6 fruit fly cellular contexts compared by ENCODE assay signal in genomic region chrX:8891565-8892276, dm6.
TF ChIP-seq lines count a peak whose summit lies in the region.

No protein-coding gene starts in this region.

- TF ChIP-seq CTCF in whole organism, embryonic (GFP tag; optimal IDR thresholded peaks at IDR 0.05; lab: Kevin White, UChicago) = no peak

TF ChIP-seq in whole organism, 6 proteins besides CTCF, POLR2A, EP300 and RAD21:
- TF ChIP-seq Dll (optimal IDR thresholded peaks at IDR 0.05; lab: Kevin White, UChicago) (peak; percentile 85), pan (optimal IDR thresholded peaks at IDR 0.05; lab: Kevin White, UChicago) (peak; percentile 52), CG8478 (optimal IDR thresholded peaks at IDR 0.05; lab: Kevin White, UChicago) (no peak), psq (optimal IDR thresholded peaks at IDR 0.05; lab: Kevin White, UChicago) (no peak), EcR (GFP tag; optimal IDR thresholded peaks at IDR 0.05; lab: Kevin White, UChicago) (no peak), usp (GFP tag; optimal IDR thresholded peaks at IDR 0.05; lab: Kevin White, UChicago) (no peak)
TF ChIP-seq in whole organism: peak in this region for 2.

TF ChIP-seq in whole organism, adult, 20 proteins besides CTCF, POLR2A, EP300 and RAD21 (continues in another document):
- no peak for TF ChIP-seq kay (GFP tag; lab: Kevin White, UChicago; ENCODE audit: borderline replicate concordance)
- peak; percentile 49 for TF ChIP-seq bab1 (GFP tag; optimal IDR thresholded peaks at IDR 0.05; lab: Kevin White, UChicago)
- peak; percentile 40 for TF ChIP-seq Crg-1 (GFP tag; optimal IDR thresholded peaks at IDR 0.05; lab: Kevin White, UChicago)
- no peak for TF ChIP-seq CG1620 (GFP tag; optimal IDR thresholded peaks at IDR 0.05; lab: Kevin White, UChicago)
- TF ChIP-seq cic (GFP tag; optimal IDR thresholded peaks at IDR 0.05; lab: Kevin White, UChicago) = no peak
- peak; percentile 33 for TF ChIP-seq CG5204 (GFP tag; optimal IDR thresholded peaks at IDR 0.05; lab: Kevin White, UChicago)
- TF ChIP-seq Mnt (GFP tag; optimal IDR thresholded peaks at IDR 0.05; lab: Kevin White, UChicago) = peak; percentile 52
- peak; percentile 82 for TF ChIP-seq ovo (GFP tag; optimal IDR thresholded peaks at IDR 0.05; lab: Kevin White, UChicago)
- no peak for TF ChIP-seq CG12768 (GFP tag; optimal IDR thresholded peaks at IDR 0.05; lab: Kevin White, UChicago)
- TF ChIP-seq CG7101 (tag; optimal IDR thresholded peaks at IDR 0.05; lab: Kevin White, UChicago) = no peak
- no peak for TF ChIP-seq cnc (optimal IDR thresholded peaks at IDR 0.05; lab: Kevin White, UChicago)
- no peak for TF ChIP-seq CG33017 (tag; optimal IDR thresholded peaks at IDR 0.05; lab: Kevin White, UChicago)
- TF ChIP-seq toe (GFP tag; optimal IDR thresholded peaks at IDR 0.05; lab: Kevin White, UChicago) = no peak
- TF ChIP-seq CG7045 (GFP tag; optimal IDR thresholded peaks at IDR 0.05; lab: Kevin White, UChicago) = no peak
- peak; percentile 37 for TF ChIP-seq CG11617 (GFP tag; optimal IDR thresholded peaks at IDR 0.05; lab: Kevin White, UChicago)
- peak; percentile 42 for TF ChIP-seq CG14711 (tag; optimal IDR thresholded peaks at IDR 0.05; lab: Kevin White, UChicago)
- TF ChIP-seq Hr96 (GFP tag; optimal IDR thresholded peaks at IDR 0.05; lab: Kevin White, UChicago) = no peak
- TF ChIP-seq Clk (GFP tag; optimal IDR thresholded peaks at IDR 0.05; lab: Kevin White, UChicago) = no peak

TF ChIP-seq in whole organism, embryonic, 481 proteins besides CTCF, POLR2A, EP300 and RAD21 (continues in another document):
- TF ChIP-seq CG1647 (GFP tag; optimal IDR thresholded peaks at IDR 0.05; lab: Kevin White, UChicago) (peak; percentile 60), CG15696 (tag; optimal IDR thresholded peaks at IDR 0.05; lab: Kevin White, UChicago) (peak; percentile 25), Fer2 (tag; optimal IDR thresholded peaks at IDR 0.05; lab: Kevin White, UChicago) (no peak), CG10209 (GFP tag; optimal IDR thresholded peaks at IDR 0.05; lab: Kevin White, UChicago) (peak; percentile 57), Sox100B (GFP tag; optimal IDR thresholded peaks at IDR 0.05; lab: Kevin White, UChicago) (peak; percentile 72), amos (GFP tag; IDR thresholded peaks at IDR 0.05; lab: Robert Waterston, UW; ENCODE audit: partially characterized antibody) (no peak; the same call in 1 of the 2 replicates), Ets97D (GFP tag; optimal IDR thresholded peaks at IDR 0.05; lab: Kevin White, UChicago) (peak; percentile 31), CG32772 (GFP tag; IDR thresholded peaks at IDR 0.05; lab: Robert Waterston, UW) (peak; percentile 68), YL-1 (GFP tag; optimal IDR thresholded peaks at IDR 0.05; lab: Kevin White, UChicago) (no peak), exex (tag; optimal IDR thresholded peaks at IDR 0.05; lab: Kevin White, UChicago) (no peak), Dp (GFP tag; optimal IDR thresholded peaks at IDR 0.05; lab: Kevin White, UChicago) (no peak), crc (GFP tag; optimal IDR thresholded peaks at IDR 0.05; lab: Kevin White, UChicago) (no peak), Deaf1 (tag; optimal IDR thresholded peaks at IDR 0.05; lab: Kevin White, UChicago) (peak; percentile 31), her (GFP tag; optimal IDR thresholded peaks at IDR 0.05; lab: Kevin White, UChicago) (peak; percentile 43), croc (GFP tag; conservative IDR thresholded peaks at IDR 0.05; lab: Robert Waterston, UW) (peak; percentile 52; the same call in 2 of the 3 replicates), CG5245 (GFP tag; optimal IDR thresholded peaks at IDR 0.05; lab: Kevin White, UChicago) (peak; percentile 41), CG14965 (GFP tag; optimal IDR thresholded peaks at IDR 0.05; lab: Kevin White, UChicago; ENCODE audit: borderline replicate concordance) (no peak)

TF ChIP-seq in whole organism, prepupa, 60 proteins besides CTCF, POLR2A, EP300 and RAD21 (continues in another document):
- TF ChIP-seq topi (GFP tag; optimal IDR thresholded peaks at IDR 0.05; lab: Kevin White, UChicago) (peak; percentile 57), CG3919 (GFP tag; optimal IDR thresholded peaks at IDR 0.05; lab: Kevin White, UChicago) (peak; percentile 63), CG11294 (GFP tag; IDR thresholded peaks at IDR 0.05; lab: Robert Waterston, UW) (no peak), Met (GFP tag; optimal IDR thresholded peaks at IDR 0.05; lab: Kevin White, UChicago) (peak; percentile 59), CG32006 (GFP tag; optimal IDR thresholded peaks at IDR 0.05; lab: Kevin White, UChicago) (peak; percentile 74), vri (GFP tag; optimal IDR thresholded peaks at IDR 0.05; lab: Kevin White, UChicago) (peak; percentile 71), CG15336 (GFP tag; IDR thresholded peaks at IDR 0.05; lab: Robert Waterston, UW) (peak; percentile 71; the same call in 1 of the 2 replicates), dsx (GFP tag; optimal IDR thresholded peaks at IDR 0.05; lab: Kevin White, UChicago; ENCODE audit: poor library complexity, severe bottlenecking) (peak; percentile 44), Lpt (GFP tag; optimal IDR thresholded peaks at IDR 0.05; lab: Kevin White, UChicago) (no peak), CG8319 (GFP tag; optimal IDR thresholded peaks at IDR 0.05; lab: Kevin White, UChicago) (no peak), fd85E (GFP tag; optimal IDR thresholded peaks at IDR 0.05; lab: Kevin White, UChicago) (no peak), eg (GFP tag; IDR thresholded peaks at IDR 0.05; lab: Robert Waterston, UW) (peak; percentile 73), achi (GFP tag; optimal IDR thresholded peaks at IDR 0.05; lab: Kevin White, UChicago) (peak; percentile 64), CG31627 (GFP tag; optimal IDR thresholded peaks at IDR 0.05; lab: Kevin White, UChicago) (peak; percentile 44), Ets96B (tag; optimal IDR thresholded peaks at IDR 0.05; lab: Kevin White, UChicago) (peak; percentile 36), CG6792 (GFP tag; optimal IDR thresholded peaks at IDR 0.05; lab: Kevin White, UChicago) (peak; percentile 48), CG9139 (GFP tag; optimal IDR thresholded peaks at IDR 0.05; lab: Kevin White, UChicago) (peak; percentile 11), lz (GFP tag; optimal IDR thresholded peaks at IDR 0.05; lab: Kevin White, UChicago) (peak; percentile 59)

TF ChIP-seq in whole organism, pupa, 21 proteins besides CTCF, POLR2A, EP300 and RAD21 (continues in another document):
- TF ChIP-seq rn (GFP tag; IDR thresholded peaks at IDR 0.05; lab: Robert Waterston, UW) = no peak
- peak; percentile 69; the same call in 1 of the 2 replicates for TF ChIP-seq CG32121 (GFP tag; IDR thresholded peaks at IDR 0.05; lab: Robert Waterston, UW)
- no peak for TF ChIP-seq gl (tag; optimal IDR thresholded peaks at IDR 0.05; lab: Kevin White, UChicago)
- peak; percentile 71 for TF ChIP-seq Pif1B (GFP tag; optimal IDR thresholded peaks at IDR 0.05; lab: Kevin White, UChicago)
- TF ChIP-seq CG13204 (GFP tag; optimal IDR thresholded peaks at IDR 0.05; lab: Kevin White, UChicago) = peak; percentile 6
- TF ChIP-seq CG9948 (tag; optimal IDR thresholded peaks at IDR 0.05; lab: Kevin White, UChicago) = peak; percentile 21
- peak; percentile 62 for TF ChIP-seq CG14655 (GFP tag; optimal IDR thresholded peaks at IDR 0.05; lab: Kevin White, UChicago)
- peak; percentile 36 for TF ChIP-seq CG8301 (tag; optimal IDR thresholded peaks at IDR 0.05; lab: Kevin White, UChicago)
- TF ChIP-seq CG12605 (GFP tag; IDR thresholded peaks at IDR 0.05; lab: Robert Waterston, UW) = peak; percentile 52
- peak; percentile 49; the same call in 1 of the 3 replicates for TF ChIP-seq fd96Ca (GFP tag; IDR thresholded peaks at IDR 0.05; lab: Robert Waterston, UW)
- peak; percentile 15 for TF ChIP-seq D1 (tag; optimal IDR thresholded peaks at IDR 0.05; lab: Kevin White, UChicago)
- TF ChIP-seq CG8159 (tag; optimal IDR thresholded peaks at IDR 0.05; lab: Kevin White, UChicago) = peak; percentile 59
- TF ChIP-seq CG34367 (tag; optimal IDR thresholded peaks at IDR 0.05; lab: Kevin White, UChicago) = peak; percentile 36
- peak; percentile 41 for TF ChIP-seq Pif1A (GFP tag; optimal IDR thresholded peaks at IDR 0.05; lab: Kevin White, UChicago)
- peak; percentile 59 for TF ChIP-seq Snoo (tag; optimal IDR thresholded peaks at IDR 0.05; lab: Kevin White, UChicago)
- peak; percentile 60 for TF ChIP-seq Ets98B (GFP tag; IDR thresholded peaks at IDR 0.05; lab: Robert Waterston, UW)
- peak; percentile 45 for TF ChIP-seq CG17806 (tag; optimal IDR thresholded peaks at IDR 0.05; lab: Kevin White, UChicago)
- TF ChIP-seq EcR (GFP tag; optimal IDR thresholded peaks at IDR 0.05; lab: Kevin White, UChicago) = no peak
- TF ChIP-seq CG4496 (GFP tag; IDR thresholded peaks at IDR 0.05; lab: Robert Waterston, UW) = peak; percentile 73; the same call in 2 of the 3 replicates

TF ChIP-seq in whole organism, wandering third instar larva, 38 proteins besides CTCF, POLR2A, EP300 and RAD21 (continues in another document):
- no peak for TF ChIP-seq brk (GFP tag; optimal IDR thresholded peaks at IDR 0.05; lab: Kevin White, UChicago)
- TF ChIP-seq Hr83 (GFP tag; optimal IDR thresholded peaks at IDR 0.05; lab: Kevin White, UChicago; ENCODE audit: poor library complexity, severe bottlenecking) = peak; percentile 18
- no peak for TF ChIP-seq Hnf4 (GFP tag; optimal IDR thresholded peaks at IDR 0.05; lab: Kevin White, UChicago)
- peak; percentile 22 for TF ChIP-seq HLH106 (tag; optimal IDR thresholded peaks at IDR 0.05; lab: Kevin White, UChicago)
- no peak for TF ChIP-seq lola (GFP tag; optimal IDR thresholded peaks at IDR 0.05; lab: Kevin White, UChicago)
- no peak for TF ChIP-seq pan (optimal IDR thresholded peaks at IDR 0.05; lab: Kevin White, UChicago)
- TF ChIP-seq h (GFP tag; optimal IDR thresholded peaks at IDR 0.05; lab: Kevin White, UChicago) = peak; percentile 32
- TF ChIP-seq jim (GFP tag; optimal IDR thresholded peaks at IDR 0.05; lab: Kevin White, UChicago) = peak; percentile 21
- peak; percentile 91 for TF ChIP-seq Dif (GFP tag; optimal IDR thresholded peaks at IDR 0.05; lab: Kevin White, UChicago; ENCODE audit: partially characterized antibody)
- TF ChIP-seq Vsx2 (GFP tag; optimal IDR thresholded peaks at IDR 0.05; lab: Kevin White, UChicago; ENCODE audit: partially characterized antibody) = peak; percentile 46
- no peak for TF ChIP-seq CG9705 (GFP tag; optimal IDR thresholded peaks at IDR 0.05; lab: Kevin White, UChicago)
- no peak for TF ChIP-seq GATAd (GFP tag; optimal IDR thresholded peaks at IDR 0.05; lab: Kevin White, UChicago)
- no peak for TF ChIP-seq CG32264 (GFP tag; optimal IDR thresholded peaks at IDR 0.05; lab: Kevin White, UChicago)
- peak; percentile 24 for TF ChIP-seq ey (GFP tag; optimal IDR thresholded peaks at IDR 0.05; lab: Kevin White, UChicago)
- peak; percentile 83 for TF ChIP-seq CrebA (GFP tag; optimal IDR thresholded peaks at IDR 0.05; lab: Kevin White, UChicago; ENCODE audit: borderline replicate concordance)
- TF ChIP-seq Dfd (GFP tag; optimal IDR thresholded peaks at IDR 0.05; lab: Kevin White, UChicago) = no peak
- TF ChIP-seq Myc (optimal IDR thresholded peaks at IDR 0.05; lab: Kevin White, UChicago) = no peak
- no peak for TF ChIP-seq Sp1 (GFP tag; optimal IDR thresholded peaks at IDR 0.05; lab: Kevin White, UChicago)
- TF ChIP-seq OdsH (GFP tag; optimal IDR thresholded peaks at IDR 0.05; lab: Kevin White, UChicago) = no peak
- TF ChIP-seq psq (GFP tag; optimal IDR thresholded peaks at IDR 0.05; lab: Kevin White, UChicago) = peak; percentile 62
- TF ChIP-seq fru (GFP tag; optimal IDR thresholded peaks at IDR 0.05; lab: Kevin White, UChicago) = peak; percentile 72
